Worm (Caenorhabditis elegans): ENCODE results near the gene nspc-5.

DNA sequence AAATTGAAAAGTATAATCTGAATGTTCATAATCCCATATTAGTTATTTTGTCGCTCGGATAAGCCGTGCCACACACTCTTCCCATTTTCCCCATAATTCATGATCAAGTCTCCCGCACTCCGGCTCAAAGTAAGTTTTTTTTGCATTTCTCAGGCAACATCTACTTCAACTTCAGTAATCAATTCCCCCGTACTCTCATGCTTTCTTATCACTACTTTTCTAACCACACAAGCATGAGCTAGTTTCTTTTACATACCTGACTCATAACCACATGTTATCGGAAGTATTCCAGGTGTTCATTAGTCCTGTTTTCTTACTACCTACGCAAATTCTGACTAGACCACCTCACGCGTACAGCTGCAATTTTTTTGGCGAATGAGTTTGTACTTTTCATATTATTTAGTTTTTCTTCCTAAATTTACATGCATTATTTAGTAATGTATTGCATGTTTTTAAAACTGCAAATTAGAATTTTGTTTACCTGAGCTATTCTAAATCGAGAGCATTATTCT lies 28.1 kb downstream of the nspc-5 start:
- no peak for TF ChIP-seq ceh-79 (tag; optimal IDR thresholded peaks at IDR 0.05)
- TF ChIP-seq dpl-1 (GFP tag; optimal IDR thresholded peaks at IDR 0.05): no peak
